Fruit fly (Drosophila melanogaster) Kc167 (cell line): ENCODE data around the gene CG9616.

ENCODE experiments used
- Myc ChIP-seq: fragments of >200 bp; optimal IDR thresholded peaks from 2 replicates; lab custom pipeline; 2017; ENCODE audit warnings: missing external identifiers
- Sin3A ChIP-seq: fragments of >200 bp; optimal IDR thresholded peaks from 2 replicates; lab custom pipeline; 2018; ENCODE audit warnings: missing external identifiers
- h ChIP-seq: fragments of >200 bp; optimal IDR thresholded peaks from 3 replicates; lab custom pipeline; 2018; ENCODE audit warnings: missing external identifiers
- insv ChIP-seq: fragments of >200 bp; optimal IDR thresholded peaks from 3 replicates; lab custom pipeline; 2018; ENCODE audit warnings: missing external identifiers
- psq ChIP-seq: fragments of >200 bp; optimal IDR thresholded peaks from 2 replicates; lab custom pipeline; 2017; ENCODE audit warnings: missing external identifiers
- ttk ChIP-seq: sonication (Bioruptor generic); optimal IDR thresholded peaks from 2 replicates; lab custom pipeline; 2017; ENCODE audit warnings: missing external identifiers

CG9616 gene

DNA sequence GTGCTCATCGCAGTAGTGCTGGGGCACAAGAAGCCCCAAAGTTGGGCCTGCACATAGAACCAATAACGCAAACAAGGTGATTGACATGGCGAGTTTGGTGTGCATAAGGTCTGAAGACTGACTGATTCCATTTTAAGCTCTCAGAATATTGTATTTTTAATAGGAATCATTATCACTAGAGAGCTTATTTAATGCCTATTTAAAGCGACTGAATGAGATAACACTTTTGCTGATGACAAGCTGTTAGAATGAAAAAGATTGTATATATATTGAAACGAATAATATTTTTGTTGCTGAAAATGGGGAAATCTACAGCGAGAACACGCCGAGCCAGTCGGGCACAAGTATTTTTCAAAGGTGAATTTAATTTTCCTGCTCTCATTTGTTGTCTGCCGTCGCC, at the start of gene CG9616:
Gene CG9616 (minus strand): TSS at position 101 of the 400 bp plus-strand sequence.
- TF ChIP-seq ttk (lab: Kevin White, UChicago) (no peak), Sin3A (lab: Kevin White, UChicago) (no peak), Myc (lab: Kevin White, UChicago) (no peak), psq (lab: Kevin White, UChicago) (no peak), h (lab: Kevin White, UChicago) (no peak), insv (no peak)

DNA sequence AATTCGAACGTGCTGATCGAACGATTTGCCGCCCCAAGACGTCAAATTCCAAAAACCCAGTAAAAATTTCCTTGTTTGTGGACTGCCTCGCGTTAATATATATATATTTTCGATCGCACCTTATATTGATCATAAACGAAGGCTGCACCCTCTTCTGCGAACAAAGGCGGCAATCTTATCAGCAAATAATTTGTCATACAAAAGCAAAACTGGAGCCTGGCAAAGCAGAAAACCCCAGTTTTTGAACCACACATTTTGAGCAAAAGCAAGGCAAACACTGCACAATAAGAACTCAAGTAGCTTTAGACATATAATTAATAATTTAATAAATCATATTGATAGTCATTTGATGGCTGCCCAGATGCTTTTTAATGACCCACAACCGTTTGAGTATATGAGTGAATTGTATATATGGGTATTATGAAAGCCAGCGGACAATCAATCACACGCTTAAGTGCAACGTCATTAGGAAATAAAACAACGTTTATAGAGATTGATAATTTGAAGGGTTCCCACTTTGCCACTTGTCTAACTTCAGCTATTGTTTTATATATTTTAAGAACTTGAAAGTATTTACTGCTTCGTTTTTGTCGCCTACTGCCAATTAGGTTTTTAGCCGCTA, 49.2 kb upstream of the CG9616 start:
- TF ChIP-seq psq (lab: Kevin White, UChicago) (no peak), ttk (lab: Kevin White, UChicago) (no peak), Myc (lab: Kevin White, UChicago) (no peak), insv (no peak), h (lab: Kevin White, UChicago) (no peak), Sin3A (lab: Kevin White, UChicago) (no peak)

DNA sequence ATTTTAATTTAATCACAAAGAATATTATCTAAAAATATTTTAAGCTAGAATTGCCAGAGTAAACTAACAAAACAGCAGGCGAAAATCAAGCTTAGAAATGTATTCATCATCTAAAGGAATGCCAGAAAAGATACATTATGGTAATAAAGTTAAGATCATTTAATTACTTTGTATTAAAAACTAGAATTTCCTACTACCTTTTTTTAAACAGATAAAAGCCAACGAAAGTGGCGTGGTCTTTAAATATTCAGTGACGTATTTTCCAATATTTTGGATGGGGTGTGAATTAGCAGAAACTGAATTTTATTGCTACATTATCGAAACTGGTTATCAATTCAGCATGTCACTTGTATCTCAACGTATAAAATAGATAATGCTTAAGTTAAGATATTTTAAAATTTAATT, 47.0 kb upstream of the CG9616 start:
- TF ChIP-seq ttk (lab: Kevin White, UChicago) (no peak), h (lab: Kevin White, UChicago) (no peak), psq (lab: Kevin White, UChicago) (no peak), Sin3A (lab: Kevin White, UChicago) (no peak), insv (no peak), Myc (lab: Kevin White, UChicago) (no peak)

DNA sequence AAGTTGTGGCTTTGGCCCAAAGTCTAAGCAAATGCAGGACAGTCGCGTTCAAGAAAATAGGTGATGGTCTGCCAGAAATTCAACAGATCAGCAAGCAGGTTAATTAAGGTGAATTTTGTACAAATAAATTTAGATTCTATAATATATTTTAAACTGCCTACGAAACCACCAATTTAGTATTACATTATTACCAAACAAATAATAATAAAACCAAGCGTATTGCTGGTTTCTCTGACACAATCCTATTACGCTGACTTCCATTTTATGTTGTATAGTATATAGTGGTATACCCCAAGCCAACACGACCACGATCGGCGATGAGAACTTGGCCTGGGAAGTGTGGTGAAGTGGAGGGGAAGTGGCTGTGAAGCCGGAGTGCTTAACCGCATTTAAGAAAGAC, 46.2 kb upstream of the CG9616 start:
- TF ChIP-seq psq (lab: Kevin White, UChicago) (no peak), h (lab: Kevin White, UChicago) (no peak), ttk (lab: Kevin White, UChicago) (no peak), Myc (lab: Kevin White, UChicago) (no peak), insv (no peak), Sin3A (lab: Kevin White, UChicago) (no peak)

DNA sequence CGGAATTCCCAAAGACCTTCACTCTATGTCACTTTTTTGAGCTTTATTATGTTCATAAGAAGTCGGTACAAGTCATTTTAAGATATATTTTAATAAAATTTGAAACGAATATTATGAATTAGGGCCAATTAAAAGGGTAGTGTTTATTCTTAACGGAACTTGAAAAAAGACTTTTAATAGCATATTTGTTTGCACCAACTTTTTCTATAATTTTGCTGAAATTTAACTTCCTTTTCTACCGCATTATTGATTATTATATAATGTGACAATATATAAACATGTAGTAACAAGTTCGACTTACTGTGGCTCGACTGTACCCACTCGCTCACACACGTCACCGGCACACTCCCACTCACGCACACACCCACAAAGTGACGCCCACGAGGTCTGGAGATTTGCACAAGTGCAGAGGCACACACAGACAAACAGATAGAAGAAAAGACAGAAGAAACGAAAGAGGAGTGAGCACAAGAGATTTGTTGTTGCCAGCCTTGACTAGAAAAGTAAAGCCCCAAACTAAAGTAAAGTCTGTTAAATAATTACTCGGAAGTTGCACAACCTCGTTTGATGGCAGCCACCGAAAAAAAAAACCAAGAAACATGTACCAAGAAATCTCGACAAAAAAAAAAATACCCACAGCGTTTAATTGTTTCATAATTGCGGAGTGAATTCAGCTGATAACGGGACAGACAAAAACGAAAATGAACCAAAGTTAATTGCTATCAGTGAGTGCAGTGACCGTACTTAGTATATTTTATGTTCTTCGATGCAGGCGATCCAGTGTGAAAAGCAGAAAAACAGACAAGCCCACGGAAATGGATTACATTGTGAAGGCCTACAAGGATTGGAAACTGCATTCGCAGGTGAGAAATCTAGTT, 44.9 kb upstream of the CG9616 start:
- TF ChIP-seq ttk (lab: Kevin White, UChicago) (no peak), Sin3A (lab: Kevin White, UChicago) (no peak)

DNA sequence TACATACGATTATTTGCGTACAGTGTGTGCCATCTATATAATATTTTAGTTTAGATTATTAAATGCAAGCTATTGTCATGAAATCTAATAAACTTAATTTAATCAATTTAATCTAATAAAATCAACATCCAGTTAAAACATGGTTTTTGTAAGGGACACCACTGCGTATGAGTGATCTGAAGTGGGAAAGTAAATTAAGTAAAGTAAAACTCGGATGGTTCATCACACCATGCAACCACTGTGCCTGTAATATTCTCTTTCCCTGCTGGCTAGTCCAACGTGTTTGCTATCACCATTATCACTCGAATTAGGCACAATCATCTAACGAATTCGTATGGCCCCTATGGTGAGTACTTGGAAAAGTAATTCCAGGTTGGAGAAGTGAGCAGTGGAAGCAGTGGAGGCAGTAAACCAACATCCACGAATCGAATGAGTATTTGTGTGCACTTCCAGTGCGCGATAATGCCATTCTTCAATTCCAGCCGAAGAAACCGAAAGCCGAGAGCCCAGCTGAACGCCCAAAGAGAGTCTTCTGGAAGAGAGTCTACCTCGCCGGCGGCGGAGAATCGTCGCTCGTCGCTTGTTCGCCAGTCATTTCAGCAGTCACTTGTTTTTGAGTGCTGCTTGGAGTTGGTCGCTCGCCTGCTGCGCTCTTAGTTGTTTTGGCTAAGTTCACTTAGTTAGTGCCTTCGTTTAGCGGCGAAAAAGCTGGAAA, 43.6 kb upstream of the CG9616 start, which contains the start of gene red:
Gene red (plus strand): TSS at position 403 of the 715 bp plus-strand sequence.
- no peak for TF ChIP-seq h (lab: Kevin White, UChicago)
- TF ChIP-seq psq (lab: Kevin White, UChicago): no peak

DNA sequence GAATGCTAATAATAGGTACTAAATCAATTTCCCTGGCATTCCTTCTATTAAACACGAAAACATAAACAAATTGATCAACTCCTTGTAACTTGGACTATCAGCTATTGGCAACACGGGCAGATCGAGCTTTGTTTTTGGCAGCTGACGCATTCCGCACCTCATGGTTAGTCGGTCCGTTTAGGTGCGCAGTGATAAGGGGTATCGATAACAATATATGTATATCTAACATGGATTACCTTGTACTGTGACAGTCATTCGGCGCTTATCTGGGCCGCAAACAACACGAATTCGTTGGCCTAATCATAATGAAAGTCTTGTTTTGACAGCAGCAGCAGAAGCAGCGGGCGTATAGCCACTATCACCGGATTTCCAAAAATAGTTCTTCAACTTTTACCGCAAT, 42.7 kb upstream of the CG9616 start:
- TF ChIP-seq Sin3A (lab: Kevin White, UChicago) (no peak), ttk (lab: Kevin White, UChicago) (no peak), Myc (lab: Kevin White, UChicago) (no peak), insv (no peak), psq (lab: Kevin White, UChicago) (no peak), h (lab: Kevin White, UChicago) (no peak)

DNA sequence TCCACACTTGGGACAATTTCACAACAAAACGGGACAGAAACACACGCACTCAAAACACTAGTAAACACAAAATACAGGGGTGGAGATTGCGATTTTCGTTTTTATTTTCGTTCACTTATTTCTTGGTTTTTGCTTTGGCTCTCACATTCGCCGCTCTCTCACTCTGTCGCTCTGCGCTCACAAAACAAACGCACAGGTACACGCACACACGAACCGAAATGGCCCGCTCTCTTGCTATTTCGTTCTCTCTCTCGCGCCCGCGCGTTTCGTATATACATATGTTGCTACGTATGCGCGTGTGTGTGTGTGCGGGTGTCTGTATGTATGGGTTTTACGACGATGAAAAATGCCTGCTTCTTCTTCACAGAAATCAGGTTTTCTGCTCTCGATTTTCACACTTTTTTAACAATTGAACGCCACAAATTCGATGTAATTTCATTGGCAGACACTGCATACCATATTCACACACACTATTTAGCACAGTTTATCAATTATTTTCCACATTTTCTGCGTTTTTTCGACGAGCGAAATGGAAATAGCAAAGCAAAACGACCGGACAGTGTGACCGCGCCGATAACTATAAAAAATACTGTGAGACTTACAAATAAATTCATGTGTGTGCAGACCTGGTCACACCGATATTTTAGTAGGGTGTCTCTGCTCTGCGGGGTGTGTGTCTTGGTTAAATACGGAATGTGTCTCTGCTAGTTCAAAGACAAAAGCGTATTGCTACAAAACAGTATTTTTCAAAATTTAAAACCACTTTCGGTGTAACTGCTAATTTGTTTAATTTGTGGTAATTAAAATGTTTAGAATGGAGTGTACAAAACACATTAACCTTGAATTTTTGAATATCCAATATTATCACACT, 41.3 kb upstream of the CG9616 start, which contains the start of gene trx:
Gene trx (minus strand): TSS at position 584 of the 871 bp plus-strand sequence.
- no peak for TF ChIP-seq insv
- no peak for TF ChIP-seq h (lab: Kevin White, UChicago)
- TF ChIP-seq Sin3A (lab: Kevin White, UChicago): no peak
- no peak for TF ChIP-seq psq (lab: Kevin White, UChicago)
- TF ChIP-seq ttk (lab: Kevin White, UChicago): no peak
- no peak for TF ChIP-seq Myc (lab: Kevin White, UChicago)

DNA sequence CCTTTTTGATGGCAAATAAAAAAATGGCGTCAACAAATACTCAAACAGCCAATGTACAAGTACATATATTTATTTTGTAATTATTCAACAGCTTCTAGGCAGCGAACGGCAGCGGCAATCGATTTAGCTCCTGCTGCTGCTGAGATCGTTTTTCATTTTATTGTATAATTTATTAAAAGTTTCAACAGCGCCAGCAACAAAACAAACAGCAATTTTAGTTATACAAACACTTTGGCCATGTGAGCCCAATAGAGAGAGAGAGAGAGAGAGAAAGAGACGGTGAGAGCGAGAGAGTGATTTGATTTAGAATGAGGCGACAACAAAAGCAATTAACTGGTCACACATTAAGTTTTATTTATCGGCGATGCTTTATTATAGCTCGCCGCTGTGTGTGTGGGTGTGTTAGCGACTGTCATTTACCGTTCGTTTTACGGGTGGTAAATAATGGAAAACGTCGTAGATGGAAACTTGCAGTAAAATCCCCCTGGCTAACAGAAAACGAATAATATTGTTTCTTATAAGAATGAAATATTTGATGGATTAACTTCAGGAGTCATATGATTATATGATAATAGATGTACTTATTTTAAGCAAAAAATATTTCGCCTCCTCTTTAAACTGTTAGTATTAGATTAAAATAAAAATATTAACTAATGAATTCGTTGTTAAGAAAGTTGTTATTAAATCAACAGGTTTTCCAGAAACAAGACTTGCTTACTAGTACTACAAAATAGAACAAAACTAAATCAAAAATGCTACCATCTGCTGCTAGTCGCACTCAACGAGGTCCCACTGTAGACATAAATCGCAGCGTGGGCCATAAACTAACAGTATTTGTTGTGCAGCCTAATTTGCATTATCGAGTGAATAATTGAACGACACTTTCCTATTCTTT, 40.0 kb upstream of the CG9616 start:
- TF ChIP-seq ttk (lab: Kevin White, UChicago) (no peak), psq (lab: Kevin White, UChicago) (no peak), Sin3A (lab: Kevin White, UChicago) (no peak)

DNA sequence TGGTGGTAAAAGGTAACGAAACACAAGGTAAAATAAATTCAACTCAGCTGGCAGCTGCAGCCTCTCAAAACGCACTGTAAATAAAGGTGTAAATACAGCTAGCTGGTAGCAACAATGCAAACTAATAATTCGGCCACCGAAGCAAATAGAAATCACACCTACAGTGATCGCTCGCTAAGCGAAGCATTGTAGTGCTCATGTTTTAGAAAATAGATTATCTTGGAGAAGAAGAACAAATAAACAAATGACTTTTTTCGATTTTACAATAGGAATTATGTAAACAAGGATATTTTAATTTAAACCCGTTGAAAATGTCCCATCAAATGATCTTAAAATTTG, 39.1 kb upstream of the CG9616 start:
- TF ChIP-seq ttk (lab: Kevin White, UChicago) (no peak), h (lab: Kevin White, UChicago) (no peak), Sin3A (lab: Kevin White, UChicago) (no peak), psq (lab: Kevin White, UChicago) (no peak)
